Fruit fly (Drosophila melanogaster) whole organism, wandering third instar larva: ENCODE data around the gene IntS4.

Source experiments
- Abd-B ChIP-seq: fragments of >200 bp; optimal IDR thresholded peaks from 2 replicates; lab custom pipeline; 2017; ENCODE audit warnings: missing biosample characterization, missing genetic modification characterization
- CG9705 ChIP-seq: fragments of 200-800 bp; sonication (Bioruptor generic); optimal IDR thresholded peaks from 2 replicates; lab custom pipeline; 2018; ENCODE audit warnings: missing biosample characterization, mild to moderate bottlenecking, missing genetic modification characterization
- GATAd ChIP-seq: sonication (Bioruptor generic); optimal IDR thresholded peaks from 2 replicates; lab custom pipeline; 2016; ENCODE audit warnings: missing biosample characterization, missing genetic modification characterization
- HLH106 ChIP-seq: fragments of 200-800 bp; optimal IDR thresholded peaks from 3 replicates; lab custom pipeline; 2019; ENCODE audit warnings: missing biosample characterization, mild to moderate bottlenecking, missing genetic modification characterization, moderate library complexity
- Hnf4 ChIP-seq: fragments of 200-800 bp; sonication (Bioruptor generic); optimal IDR thresholded peaks from 2 replicates; lab custom pipeline; 2016; ENCODE audit warnings: missing biosample characterization, mild to moderate bottlenecking, missing genetic modification characterization
- Hr78 ChIP-seq: fragments of >200 bp; optimal IDR thresholded peaks from 2 replicates; lab custom pipeline; 2017; ENCODE audit warnings: missing biosample characterization, missing genetic modification characterization
- Hr83 ChIP-seq: fragments of 200-300 bp; sonication (Bioruptor generic); optimal IDR thresholded peaks from 2 replicates; lab custom pipeline; 2016; ENCODE audit warnings: missing biosample characterization, mild to moderate bottlenecking, missing genetic modification characterization, moderate library complexity; ENCODE audit not compliant: poor library complexity, severe bottlenecking
- Jra ChIP-seq: sonication (Bioruptor generic); optimal IDR thresholded peaks from 2 replicates; lab custom pipeline; 2016; ENCODE audit warnings: missing biosample characterization, missing genetic modification characterization
- Mio ChIP-seq: sonication (Bioruptor generic); optimal IDR thresholded peaks from 2 replicates; lab custom pipeline; 2016; ENCODE audit warnings: missing biosample characterization, missing genetic modification characterization
- Myc ChIP-seq: fragments of >200 bp; optimal IDR thresholded peaks from 2 replicates; lab custom pipeline; 2017
- N ChIP-seq: fragments of >200 bp; optimal IDR thresholded peaks from 2 replicates; lab custom pipeline; 2018; ENCODE audit warnings: missing biosample characterization, missing external identifiers, missing genetic modification characterization
- OdsH ChIP-seq: fragments of 200-800 bp; sonication (Bioruptor generic); optimal IDR thresholded peaks from 2 replicates; lab custom pipeline; 2016; ENCODE audit warnings: missing biosample characterization, mild to moderate bottlenecking, missing genetic modification characterization
- Rel ChIP-seq, 2 experiments: fragments of 200-800 bp; sonication (Bioruptor generic) in 1 of 2; optimal IDR thresholded peaks; 2 replicates in 1 of 2; 3 replicates in 1 of 2; lab custom pipeline; 2016 to 2019; ENCODE audit warnings: mild to moderate bottlenecking in 2 of 2, missing biosample characterization in 2 of 2, missing genetic modification characterization in 2 of 2, moderate library complexity in 1 of 2
- Sp1 ChIP-seq: fragments of 200-800 bp; sonication (Bioruptor generic); optimal IDR thresholded peaks from 3 replicates; lab custom pipeline; 2019; ENCODE audit warnings: missing biosample characterization, mild to moderate bottlenecking, missing genetic modification characterization, moderate library complexity
- Vsx2 ChIP-seq: fragments of 200-300, 225-300 bp; sonication (Bioruptor generic); optimal IDR thresholded peaks from 2 replicates; lab custom pipeline; 2018; ENCODE audit warnings: missing biosample characterization, missing genetic modification characterization; ENCODE audit not compliant: partially characterized antibody
- br ChIP-seq: fragments of 200-800 bp; sonication (Bioruptor generic); optimal IDR thresholded peaks from 2 replicates; lab custom pipeline; 2016; ENCODE audit warnings: missing biosample characterization, missing genetic modification characterization
- brk ChIP-seq: fragments of 200-800 bp; sonication (Bioruptor generic); optimal IDR thresholded peaks from 2 replicates; lab custom pipeline; 2016; ENCODE audit warnings: missing biosample characterization, mild to moderate bottlenecking, missing genetic modification characterization
- dl ChIP-seq, 2 experiments: fragments of 175-275, 200-275 bp in 1 of 2; fragments of 200-275 bp in 1 of 2; sonication (Bioruptor generic); optimal IDR thresholded peaks; lab custom pipeline; 2018; ENCODE audit warnings: mild to moderate bottlenecking in 2 of 2, missing biosample characterization in 2 of 2, missing genetic modification characterization in 2 of 2, moderate library complexity in 2 of 2; ENCODE audit not compliant: partially characterized antibody in 2 of 2, insufficient read depth in 1 of 2
- dmrt93B ChIP-seq: fragments of 200-800 bp; sonication (Bioruptor generic); optimal IDR thresholded peaks from 2 replicates; lab custom pipeline; 2018; ENCODE audit warnings: missing biosample characterization, mild to moderate bottlenecking, missing genetic modification characterization
- dsf ChIP-seq: sonication (Bioruptor generic); optimal IDR thresholded peaks from 2 replicates; lab custom pipeline; 2016; ENCODE audit warnings: missing biosample characterization, missing genetic modification characterization, borderline replicate concordance
- ey ChIP-seq: fragments of 200-800 bp; sonication (Bioruptor generic); optimal IDR thresholded peaks from 2 replicates; lab custom pipeline; 2016; ENCODE audit warnings: missing biosample characterization, missing genetic modification characterization
- foxo ChIP-seq, 2 experiments: fragments of 200-800 bp; sonication (Bioruptor generic); optimal IDR thresholded peaks; 2 replicates in 1 of 2; 3 replicates in 1 of 2; lab custom pipeline; 2016 to 2017; ENCODE audit warnings: missing biosample characterization in 2 of 2, missing genetic modification characterization in 2 of 2
- fru ChIP-seq: fragments of 200-800 bp; sonication (Bioruptor generic); optimal IDR thresholded peaks from 3 replicates; lab custom pipeline; 2016; ENCODE audit warnings: missing biosample characterization, mild to moderate bottlenecking, missing genetic modification characterization
- h ChIP-seq: fragments of 200-800 bp; sonication (Bioruptor generic); optimal IDR thresholded peaks from 3 replicates; lab custom pipeline; 2016; ENCODE audit warnings: missing biosample characterization, mild to moderate bottlenecking, missing genetic modification characterization
- jim ChIP-seq: fragments of 175-275, 200-325 bp; sonication (Bioruptor generic); optimal IDR thresholded peaks from 2 replicates; lab custom pipeline; 2016; ENCODE audit warnings: missing biosample characterization, mild to moderate bottlenecking, missing genetic modification characterization
- lola ChIP-seq: fragments of >200 bp; optimal IDR thresholded peaks from 2 replicates; lab custom pipeline; 2017; ENCODE audit warnings: missing biosample characterization, missing genetic modification characterization
- pan ChIP-seq: fragments of >200 bp; optimal IDR thresholded peaks from 2 replicates; lab custom pipeline; 2017
- psq ChIP-seq: fragments of 200-800 bp; sonication (Bioruptor generic); optimal IDR thresholded peaks from 3 replicates; lab custom pipeline; 2017; ENCODE audit warnings: missing biosample characterization, mild to moderate bottlenecking, missing genetic modification characterization, moderate library complexity
- rgr ChIP-seq: fragments of 200-800 bp; sonication (Bioruptor generic); optimal IDR thresholded peaks from 3 replicates; lab custom pipeline; 2016; ENCODE audit warnings: missing biosample characterization, mild to moderate bottlenecking, missing genetic modification characterization
- sage ChIP-seq: fragments of 200-800 bp; sonication (Bioruptor generic); optimal IDR thresholded peaks from 2 replicates; lab custom pipeline; 2016; ENCODE audit warnings: missing biosample characterization, mild to moderate bottlenecking, missing genetic modification characterization
- sv ChIP-seq: fragments of 200-800 bp; sonication (Bioruptor generic); optimal IDR thresholded peaks from 3 replicates; lab custom pipeline; 2016; ENCODE audit warnings: missing biosample characterization, missing genetic modification characterization
- tai ChIP-seq: sonication (Bioruptor generic); optimal IDR thresholded peaks from 2 replicates; lab custom pipeline; 2016; ENCODE audit warnings: missing biosample characterization, missing genetic modification characterization

The IntS4 gene

dm6 chrX:8601165-8601564 lies 42.6 kb upstream of the IntS4 start:
- TF ChIP-seq dsf (GFP tag; lab: Kevin White, UChicago), result no peak
- no peak for TF ChIP-seq Vsx2 (GFP tag; lab: Kevin White, UChicago)
- TF ChIP-seq OdsH (GFP tag; lab: Kevin White, UChicago), result peak; percentile 30
- TF ChIP-seq br, result peak; percentile 58
- peak in 1 of 2 experiments; percentile 70 for TF ChIP-seq foxo (GFP tag; optimal IDR thresholded peaks at IDR 0.05; lab: Kevin White, UChicago)
- peak; percentile 2 for TF ChIP-seq psq
- TF ChIP-seq dmrt93B (GFP tag; lab: Kevin White, UChicago), result no peak
- TF ChIP-seq sv (GFP tag; lab: Kevin White, UChicago), result no peak
- TF ChIP-seq Hr78 (GFP tag; lab: Kevin White, UChicago), result no peak
- TF ChIP-seq rgr, result no peak
- no peak for TF ChIP-seq pan (lab: Kevin White, UChicago)
- peak; percentile 35 for TF ChIP-seq sage (GFP tag; lab: Kevin White, UChicago)
- TF ChIP-seq HLH106, result peak; percentile 60
- TF ChIP-seq Rel (GFP tag; optimal IDR thresholded peaks at IDR 0.05; lab: Kevin White, UChicago), result no peak
- no peak for TF ChIP-seq Rel (tag; optimal IDR thresholded peaks at IDR 0.05; lab: Kevin White, UChicago)
- TF ChIP-seq N, result no peak
- no peak for TF ChIP-seq Hr83 (GFP tag; lab: Kevin White, UChicago)
- TF ChIP-seq ey, result peak; percentile 65
- TF ChIP-seq lola (GFP tag; lab: Kevin White, UChicago), result no peak
- TF ChIP-seq h (GFP tag; lab: Kevin White, UChicago), result no peak
- TF ChIP-seq Jra, result no peak
- TF ChIP-seq Myc (lab: Kevin White, UChicago), result no peak
- no peak for TF ChIP-seq jim (GFP tag; lab: Kevin White, UChicago)
- TF ChIP-seq CG9705 (GFP tag; lab: Kevin White, UChicago), result no peak

dm6 chrX:8593159-8593476 lies 34.5 kb upstream of the IntS4 start:
- TF ChIP-seq Rel (GFP tag; optimal IDR thresholded peaks at IDR 0.05; lab: Kevin White, UChicago) (no peak), Rel (tag; optimal IDR thresholded peaks at IDR 0.05; lab: Kevin White, UChicago) (peak; percentile 69), GATAd (GFP tag; lab: Kevin White, UChicago) (no peak)
- TF ChIP-seq, all 38 proteins: peak for 1

dm6 chrX:8592437-8593158 lies 34.0 kb upstream of the IntS4 start:
- TF ChIP-seq HLH106, result peak; percentile 27
- no peak for TF ChIP-seq Hnf4 (GFP tag; lab: Kevin White, UChicago)
- no peak for TF ChIP-seq GATAd (GFP tag; lab: Kevin White, UChicago)
- peak; percentile 40 for TF ChIP-seq br
- peak; percentile 5 for TF ChIP-seq OdsH (GFP tag; lab: Kevin White, UChicago)
- TF ChIP-seq dl (GFP tag; optimal IDR thresholded peaks at IDR 0.05; lab: Kevin White, UChicago; ENCODE audit: insufficient read depth in 1 of 2, partially characterized antibody in 2 of 2), result no peak
- peak; percentile 6 for TF ChIP-seq psq
- no peak for TF ChIP-seq Hr78 (GFP tag; lab: Kevin White, UChicago)
- no peak for TF ChIP-seq CG9705 (GFP tag; lab: Kevin White, UChicago)
- TF ChIP-seq brk, result no peak
- TF ChIP-seq foxo (GFP tag; optimal IDR thresholded peaks at IDR 0.05; lab: Kevin White, UChicago), result peak in 1 of 2 experiments; percentile 29
- TF ChIP-seq Sp1 (GFP tag; lab: Kevin White, UChicago), result peak; percentile 18
- no peak for TF ChIP-seq Mio (GFP tag; lab: Kevin White, UChicago)
- TF ChIP-seq ey, result peak; percentile 30
- TF ChIP-seq h (GFP tag; lab: Kevin White, UChicago), result peak; percentile 10

dm6 chrX:8591685-8592127 lies 33.1 kb upstream of the IntS4 start, which contains the start of the genes CG12659 and Crag:
CG12659 (minus strand) TSS chrX:8591729.
Crag (plus strand) TSS chrX:8592031.
- TF ChIP-seq sv (GFP tag; lab: Kevin White, UChicago) (no peak), tai (GFP tag; lab: Kevin White, UChicago) (no peak), pan (lab: Kevin White, UChicago) (no peak), Hnf4 (GFP tag; lab: Kevin White, UChicago) (peak; percentile 45), HLH106 (peak; percentile 12), fru (GFP tag; lab: Kevin White, UChicago) (peak; percentile 18), Sp1 (GFP tag; lab: Kevin White, UChicago) (no peak), h (GFP tag; lab: Kevin White, UChicago) (no peak), Abd-B (GFP tag; lab: Kevin White, UChicago) (no peak), Jra (peak; percentile 39), Vsx2 (GFP tag; lab: Kevin White, UChicago) (no peak), foxo (GFP tag; optimal IDR thresholded peaks at IDR 0.05; lab: Kevin White, UChicago) (peak in 1 of 2 experiments; percentile 14), CG9705 (GFP tag; lab: Kevin White, UChicago) (no peak), jim (GFP tag; lab: Kevin White, UChicago) (no peak)
